Fruit fly (Drosophila melanogaster) whole organism, embryonic: Measurements from ENCODE around the gene snz.

Experiments used
- Atf-2 ChIP-seq: fragments of 200-800 bp; sonication (Bioruptor generic); optimal IDR thresholded peaks from 2 replicates; lab custom pipeline; 2016; ENCODE audit warnings: missing biosample characterization, missing genetic modification characterization
- CG12236 ChIP-seq: fragments of 200-800 bp; sonication (Bioruptor generic); optimal IDR thresholded peaks from 2 replicates; lab custom pipeline; 2016; ENCODE audit warnings: missing biosample characterization, missing genetic modification characterization
- CG13296 ChIP-seq: fragments of 200-800 bp; sonication (Bioruptor generic); optimal IDR thresholded peaks from 3 replicates; lab custom pipeline; 2018; ENCODE audit warnings: missing biosample characterization, mild to moderate bottlenecking, missing genetic modification characterization
- CG13424 ChIP-seq: fragments of 200-800 bp; sonication (Bioruptor generic); optimal IDR thresholded peaks from 2 replicates; lab custom pipeline; 2019; ENCODE audit warnings: missing biosample characterization, mild to moderate bottlenecking, missing genetic modification characterization, moderate library complexity
- CG15479 ChIP-seq: fragments of 200-800 bp; sonication (Bioruptor generic); optimal IDR thresholded peaks from 3 replicates; lab custom pipeline; 2019; ENCODE audit warnings: missing biosample characterization, mild to moderate bottlenecking, missing genetic modification characterization, moderate library complexity
- CG18599 ChIP-seq: fragments of 200-800 bp; sonication (Bioruptor generic); optimal IDR thresholded peaks from 3 replicates; lab custom pipeline; 2017; ENCODE audit warnings: missing biosample characterization, missing genetic modification characterization, mild to moderate bottlenecking, moderate library complexity, missing genetic modification reagents
- CG2116 ChIP-seq: fragments of 200-800 bp; sonication (Bioruptor generic); optimal IDR thresholded peaks from 3 replicates; lab custom pipeline; 2018; ENCODE audit warnings: missing biosample characterization, mild to moderate bottlenecking, missing genetic modification characterization
- CG2678 ChIP-seq: fragments of 200-800 bp; sonication (Bioruptor generic); optimal IDR thresholded peaks from 3 replicates; lab custom pipeline; 2019; ENCODE audit warnings: missing biosample characterization, mild to moderate bottlenecking, missing genetic modification characterization, moderate library complexity
- CG34376 ChIP-seq: fragments of 200-800 bp; sonication (Bioruptor generic); optimal IDR thresholded peaks from 2 replicates; lab custom pipeline; 2018; ENCODE audit warnings: missing biosample characterization, mild to moderate bottlenecking, missing genetic modification characterization
- CG3995 ChIP-seq: fragments of 200-800 bp; sonication (Bioruptor generic); optimal IDR thresholded peaks from 3 replicates; lab custom pipeline; 2016; ENCODE audit warnings: missing biosample characterization, missing genetic modification characterization
- CG8290 ChIP-seq, 3 experiments: fragments of 200-800 bp; sonication (Bioruptor generic); optimal IDR thresholded peaks; 2 replicates each; lab custom pipeline; 2016 to 2019; ENCODE audit warnings: missing biosample characterization in 3 of 3, missing genetic modification characterization in 3 of 3, mild to moderate bottlenecking in 2 of 3, moderate library complexity in 1 of 3
- CG9437 ChIP-seq: fragments of 200-800 bp; sonication (Bioruptor generic); optimal IDR thresholded peaks from 2 replicates; lab custom pipeline; 2018; ENCODE audit warnings: missing biosample characterization, mild to moderate bottlenecking, missing genetic modification characterization
- Chrac-16 ChIP-seq: fragments of 200-800 bp; sonication (Bioruptor generic); optimal IDR thresholded peaks from 3 replicates; lab custom pipeline; 2016; ENCODE audit warnings: missing biosample characterization, missing genetic modification characterization
- D19A ChIP-seq: fragments of 200-800 bp; optimal IDR thresholded peaks from 3 replicates; lab custom pipeline; 2019; ENCODE audit warnings: missing biosample characterization, mild to moderate bottlenecking, missing genetic modification characterization, moderate library complexity
- Dek ChIP-seq: fragments of 200-800 bp; sonication (Bioruptor generic); optimal IDR thresholded peaks from 3 replicates; lab custom pipeline; 2019; ENCODE audit warnings: missing biosample characterization, mild to moderate bottlenecking, missing genetic modification characterization, moderate library complexity
- Dref ChIP-seq: fragments of 200-800 bp; sonication (Bioruptor generic); IDR thresholded peaks from 2 replicates; pipeline ENCODE4 v1.3.6; 2022; ENCODE audit warnings: missing biosample characterization, missing genetic modification characterization
- Drgx ChIP-seq: fragments of 200-800 bp; sonication (Bioruptor generic); IDR thresholded peaks from 2 replicates; pipeline ENCODE4 v1.3.6; 2022; ENCODE audit warnings: missing biosample characterization, missing genetic modification characterization
- E2f1 ChIP-seq: fragments of 200-800 bp; sonication (Bioruptor generic); IDR thresholded peaks from 2 replicates; pipeline ENCODE4 v1.3.6; 2022; ENCODE audit warnings: missing biosample characterization, missing genetic modification characterization
- Ets65A ChIP-seq: fragments of 200-800 bp; sonication (Bioruptor generic); peaks from one replicate; lab custom pipeline; 2016; ENCODE audit warnings: missing biosample characterization, missing genetic modification characterization
- Ptx1 ChIP-seq: fragments of 200-800 bp; sonication (Bioruptor generic); IDR thresholded peaks from 2 replicates; pipeline ENCODE4 v1.3.6; 2022; ENCODE audit warnings: missing biosample characterization, missing genetic modification characterization
- chif ChIP-seq, 2 experiments: fragments of 200-800 bp; sonication (Bioruptor generic); optimal IDR thresholded peaks; 3 replicates each; lab custom pipeline; 2016; ENCODE audit warnings: missing biosample characterization in 2 of 2, missing genetic modification characterization in 2 of 2
- chn ChIP-seq: fragments of 200-800 bp; sonication (Bioruptor generic); optimal IDR thresholded peaks from 2 replicates; lab custom pipeline; 2016; ENCODE audit warnings: missing biosample characterization, missing genetic modification characterization
- crol ChIP-seq: fragments of 200-800 bp; sonication (Bioruptor generic); IDR thresholded peaks from 2 replicates; pipeline ENCODE4 v1.3.6; 2022; ENCODE audit warnings: missing biosample characterization, missing genetic modification characterization
- crp ChIP-seq, 2 experiments: fragments of 200-800 bp; sonication (Bioruptor generic); optimal IDR thresholded peaks; 2 replicates in 1 of 2; 3 replicates in 1 of 2; lab custom pipeline; 2017; ENCODE audit warnings: missing biosample characterization in 2 of 2, missing genetic modification characterization in 2 of 2, mild to moderate bottlenecking in 1 of 2, moderate library complexity in 1 of 2
- dmrt99B ChIP-seq: fragments of 200-800 bp; sonication (Bioruptor generic); optimal IDR thresholded peaks from 2 replicates; lab custom pipeline; 2018; ENCODE audit warnings: missing biosample characterization, mild to moderate bottlenecking, missing genetic modification characterization, moderate library complexity
- en ChIP-seq: fragments of 200-800 bp; sonication (Bioruptor generic); optimal IDR thresholded peaks from 2 replicates; lab custom pipeline; 2016; ENCODE audit warnings: missing biosample characterization, missing genetic modification characterization
- esg ChIP-seq: fragments of 200-800 bp; sonication (Bioruptor generic); conservative IDR thresholded peaks from 2 replicates; pipeline ENCODE4 v1.3.6; 2022; ENCODE audit warnings: missing biosample characterization, missing genetic modification characterization
- ftz-f1 ChIP-seq: fragments of 200-800 bp; sonication (Bioruptor generic); optimal IDR thresholded peaks from 2 replicates; lab custom pipeline; 2016; ENCODE audit warnings: missing biosample characterization, missing genetic modification characterization
- kni ChIP-seq: fragments of 200-800 bp; sonication (Bioruptor generic); optimal IDR thresholded peaks from 3 replicates; lab custom pipeline; 2017; ENCODE audit warnings: mild to moderate bottlenecking, missing biosample characterization, missing genetic modification reagents, missing genetic modification characterization
- lilli ChIP-seq: fragments of 200-800 bp; sonication (Bioruptor generic); optimal IDR thresholded peaks from 3 replicates; lab custom pipeline; 2016; ENCODE audit warnings: missing biosample characterization, missing genetic modification characterization
- luna ChIP-seq: fragments of 200-800 bp; sonication (Bioruptor generic); optimal IDR thresholded peaks from 2 replicates; lab custom pipeline; 2016; ENCODE audit warnings: missing biosample characterization, missing genetic modification characterization
- nerfin-1 ChIP-seq: fragments of 200-800 bp; sonication (Bioruptor generic); optimal IDR thresholded peaks from 3 replicates; lab custom pipeline; 2019; ENCODE audit warnings: missing biosample characterization, mild to moderate bottlenecking, missing genetic modification characterization, moderate library complexity
- nerfin-2 ChIP-seq: fragments of 200-800 bp; sonication (Bioruptor generic); IDR thresholded peaks from 2 replicates; pipeline ENCODE4 v1.3.6; 2022; ENCODE audit warnings: missing biosample characterization, missing genetic modification characterization; ENCODE audit not compliant: partially characterized antibody
- nmo ChIP-seq: fragments of 200-800 bp; sonication (Bioruptor generic); optimal IDR thresholded peaks from 2 replicates; lab custom pipeline; 2018; ENCODE audit warnings: missing biosample characterization, mild to moderate bottlenecking, missing genetic modification characterization, moderate library complexity
- nom ChIP-seq: fragments of 200-800 bp; sonication (Bioruptor generic); optimal IDR thresholded peaks from 2 replicates; lab custom pipeline; 2017; ENCODE audit warnings: missing biosample characterization, missing genetic modification characterization, mild to moderate bottlenecking, moderate library complexity, missing genetic modification reagents
- oc ChIP-seq: fragments of 200-800 bp; sonication (Bioruptor generic); optimal IDR thresholded peaks from 2 replicates; lab custom pipeline; 2018; ENCODE audit warnings: missing biosample characterization, mild to moderate bottlenecking, missing genetic modification characterization, moderate library complexity
- pb ChIP-seq: fragments of 200-800 bp; sonication (Bioruptor generic); optimal IDR thresholded peaks from 3 replicates; lab custom pipeline; 2016; ENCODE audit warnings: missing biosample characterization, missing genetic modification characterization
- pnt ChIP-seq: fragments of 200-800 bp; sonication (Bioruptor generic); optimal IDR thresholded peaks from 3 replicates; lab custom pipeline; 2016; ENCODE audit warnings: missing biosample characterization, missing genetic modification characterization
- prd ChIP-seq, 3 experiments: fragments of >200 bp in 2 of 3; fragments of 200-800 bp in 1 of 3; sonication (Bioruptor generic) in 1 of 3; optimal IDR thresholded peaks in 2 of 3; IDR thresholded peaks in 1 of 3; 2 replicates in 2 of 3; 3 replicates in 1 of 3; pipeline versions ENCODE4 v1.3.6 to Lab custom; 2017 to 2022; ENCODE audit warnings: missing biosample characterization in 1 of 3, missing genetic modification characterization in 1 of 3
- row ChIP-seq: fragments of 200-800 bp; sonication (Bioruptor generic); IDR thresholded peaks from 3 replicates; pipeline ENCODE4 v1.3.6; 2022; ENCODE audit warnings: missing biosample characterization, missing genetic modification characterization
- sisA ChIP-seq: fragments of 200-800 bp; sonication (Bioruptor generic); IDR thresholded peaks from 2 replicates; pipeline ENCODE4 v1.3.6; 2022; ENCODE audit warnings: missing biosample characterization, missing genetic modification characterization
- sna ChIP-seq: fragments of 200-800 bp; sonication (Bioruptor generic); IDR thresholded peaks from 2 replicates; pipeline ENCODE4 v1.3.6; 2022; ENCODE audit warnings: missing biosample characterization, missing genetic modification characterization; ENCODE audit not compliant: partially characterized antibody
- sqz ChIP-seq: fragments of 200-800 bp; sonication (Bioruptor generic); optimal IDR thresholded peaks from 3 replicates; lab custom pipeline; 2018; ENCODE audit warnings: missing biosample characterization, mild to moderate bottlenecking, missing genetic modification characterization
- sug ChIP-seq: fragments of 200-800 bp; optimal IDR thresholded peaks from 2 replicates; lab custom pipeline; 2019; ENCODE audit warnings: missing biosample characterization, mild to moderate bottlenecking, missing genetic modification characterization, moderate library complexity
- unpg ChIP-seq: fragments of 200-800 bp; sonication (Bioruptor generic); optimal IDR thresholded peaks from 3 replicates; lab custom pipeline; 2018; ENCODE audit warnings: missing biosample characterization, mild to moderate bottlenecking, missing genetic modification characterization, moderate library complexity
- vfl ChIP-seq: fragments of 200-800 bp; sonication (Bioruptor generic); optimal IDR thresholded peaks from 2 replicates; lab custom pipeline; 2016; ENCODE audit warnings: missing biosample characterization, missing genetic modification characterization

snz gene

DNA sequence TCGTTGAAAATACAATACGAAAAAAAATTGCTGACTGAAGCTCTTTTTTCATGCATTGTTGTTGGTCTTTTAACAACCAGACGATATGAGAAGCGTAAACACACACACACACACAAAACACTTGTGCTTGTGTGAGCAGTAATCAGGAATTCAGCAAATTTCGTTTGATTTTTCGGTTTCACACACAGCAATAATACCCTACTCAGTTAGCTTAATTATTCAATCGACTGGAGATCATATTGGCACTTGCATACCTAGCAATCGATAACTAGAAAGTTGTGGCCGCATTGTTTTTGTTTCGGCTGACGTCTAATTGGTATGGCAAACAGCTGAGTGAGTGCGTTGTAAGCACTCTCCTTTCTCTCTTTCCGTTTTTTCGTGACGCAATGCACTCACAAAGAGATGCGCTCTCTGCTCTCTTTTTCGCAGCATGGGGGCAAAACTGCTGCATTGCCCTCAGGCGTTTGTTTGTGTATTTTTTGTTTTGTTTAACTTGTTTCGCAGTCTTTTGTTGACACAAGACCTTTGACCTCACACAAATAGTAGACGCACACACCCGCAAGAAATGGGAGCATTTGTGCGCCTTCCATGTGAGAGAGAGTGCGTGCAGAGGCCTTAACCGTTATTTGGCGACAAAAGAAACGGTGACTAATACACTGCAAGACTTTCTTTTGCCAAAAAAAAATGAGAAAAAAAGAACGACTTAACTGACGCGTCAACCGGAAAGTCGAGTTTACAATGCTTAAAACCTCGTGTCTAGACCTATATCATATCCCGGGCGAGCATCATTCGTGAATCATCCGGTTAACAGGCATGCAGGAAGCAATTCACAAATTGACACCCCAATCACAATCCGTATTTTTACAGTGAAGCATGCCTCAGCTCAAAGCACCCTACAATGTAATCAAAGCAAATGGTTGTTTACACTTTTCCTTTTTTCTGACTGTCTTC lies 33.2 kb downstream of the snz start (continued):
- TF ChIP-seq nerfin-2 (no peak), pnt (peak; percentile 41), prd (optimal IDR thresholded peaks at IDR 0.05; lab: Kevin White, UChicago) (no peak), prd (GFP tag; IDR thresholded peaks at IDR 0.05; lab: Robert Waterston, UW) (peak; percentile 34; the same call in 1 of the 3 replicates), CG8290 (GFP tag; optimal IDR thresholded peaks at IDR 0.05; lab: Kevin White, UChicago) (no peak), CG8290 (tag; optimal IDR thresholded peaks at IDR 0.05; lab: Kevin White, UChicago) (peak in 1 of 2 experiments; percentile 58), row (GFP tag; lab: Robert Waterston, UW) (peak; percentile 39), Ets65A (GFP tag; lab: Kevin White, UChicago) (peak; percentile 90), crp (GFP tag; optimal IDR thresholded peaks at IDR 0.05; lab: Kevin White, UChicago) (peak in 1 of 2 experiments; percentile 54), D19A (tag; lab: Kevin White, UChicago) (peak; percentile 37), CG13424 (peak; percentile 33), esg (no peak), sug (peak; percentile 47), CG2678 (peak; percentile 41), CG3995 (peak; percentile 26), lilli (GFP tag; lab: Kevin White, UChicago) (peak; percentile 15), chn (GFP tag; lab: Kevin White, UChicago) (peak; percentile 31), pb (GFP tag; lab: Kevin White, UChicago) (peak; percentile 8), E2f1 (GFP tag; lab: Robert Waterston, UW) (0 out of 2 replicates have a peak, but pooled peaks have one; percentile 26), sna (GFP tag; lab: Robert Waterston, UW) (0 out of 2 replicates have a peak, but pooled peaks have one; percentile 19), unpg (GFP tag; lab: Kevin White, UChicago) (peak; percentile 31), ftz-f1 (GFP tag; lab: Kevin White, UChicago) (no peak), Chrac-16 (peak; percentile 5), CG12236 (GFP tag; lab: Kevin White, UChicago) (no peak), CG2116 (GFP tag; lab: Kevin White, UChicago) (no peak), nmo (GFP tag; lab: Kevin White, UChicago) (peak; percentile 24), CG18599 (peak; percentile 49), CG34376 (GFP tag; lab: Kevin White, UChicago) (peak; percentile 61), crol (GFP tag; lab: Robert Waterston, UW) (no peak), kni (peak; percentile 42), chif (GFP tag; optimal IDR thresholded peaks at IDR 0.05; lab: Kevin White, UChicago) (peak in 1 of 2 experiments; percentile 46), oc (tag; lab: Kevin White, UChicago) (peak; percentile 6), CG15479 (GFP tag; lab: Kevin White, UChicago) (peak; percentile 35), CG9437 (no peak), Atf-2 (peak; percentile 8), en (GFP tag; lab: Kevin White, UChicago) (no peak), Ptx1 (GFP tag; lab: Robert Waterston, UW) (peak; percentile 50), Drgx (GFP tag; lab: Robert Waterston, UW) (peak; percentile 62), CG13296 (GFP tag; lab: Kevin White, UChicago) (peak; percentile 31), vfl (GFP tag; lab: Kevin White, UChicago) (peak; percentile 17), Dref (GFP tag; lab: Robert Waterston, UW) (no peak), sqz (GFP tag; lab: Kevin White, UChicago) (peak; percentile 94), luna (GFP tag; lab: Kevin White, UChicago) (no peak), nom (GFP tag; lab: Kevin White, UChicago) (peak; percentile 5), sisA (0 out of 2 replicates have a peak, but pooled peaks have one; percentile 15), dmrt99B (tag; lab: Kevin White, UChicago) (peak; percentile 27), nerfin-1 (peak; percentile 25), Dek (no peak)
